Fruit fly (Drosophila melanogaster): Measurements from ENCODE around the gene CG7059.

CG7059 gene

dm6 chr3R:22381077-22381476, 8.5 kb upstream of the CG7059 start, which contains the start of gene CG43342 (continued):
- no peak for TF ChIP-seq Hr78 (GFP tag; optimal IDR thresholded peaks at IDR 0.05)
- no peak for TF ChIP-seq cg (GFP tag; optimal IDR thresholded peaks at IDR 0.05)
- no peak for TF ChIP-seq CG18599 (GFP tag; optimal IDR thresholded peaks at IDR 0.05)
- peak; percentile 76 for TF ChIP-seq unc-4 (GFP tag; IDR thresholded peaks at IDR 0.05; ENCODE audit: partially characterized antibody)
- no peak for TF ChIP-seq tin (GFP tag; optimal IDR thresholded peaks at IDR 0.05)
- TF ChIP-seq CG12391 (tag; optimal IDR thresholded peaks at IDR 0.05): no peak
- no peak for TF ChIP-seq Sry-β (GFP tag; optimal IDR thresholded peaks at IDR 0.05)
- TF ChIP-seq Elba2 (GFP tag; optimal IDR thresholded peaks at IDR 0.05): no peak
- no peak for TF ChIP-seq nom (GFP tag; optimal IDR thresholded peaks at IDR 0.05)
- TF ChIP-seq CG12299 (tag; optimal IDR thresholded peaks at IDR 0.05): no peak
- no peak for TF ChIP-seq sug (tag; optimal IDR thresholded peaks at IDR 0.05)
- TF ChIP-seq chinmo (GFP tag; IDR thresholded peaks at IDR 0.05; ENCODE audit: partially characterized antibody): peak; percentile 79; the same call in 1 of the 4 replicates
- no peak for TF ChIP-seq Deaf1 (tag; optimal IDR thresholded peaks at IDR 0.05)
- no peak for TF ChIP-seq da (GFP tag; optimal IDR thresholded peaks at IDR 0.05)
- no peak for TF ChIP-seq gcm2 (GFP tag; optimal IDR thresholded peaks at IDR 0.05)
- no peak for TF ChIP-seq Doc2 (GFP tag; IDR thresholded peaks at IDR 0.05)
- peak; percentile 76; the same call in 2 of the 3 replicates for TF ChIP-seq mld (GFP tag; IDR thresholded peaks at IDR 0.05; ENCODE audit: partially characterized antibody)
- no peak for TF ChIP-seq CG11696 (GFP tag; IDR thresholded peaks at IDR 0.05)
- peak; percentile 69 for TF ChIP-seq sens (GFP tag)
- TF ChIP-seq hbn (GFP tag; IDR thresholded peaks at IDR 0.05; ENCODE audit: partially characterized antibody): peak; percentile 63
- TF ChIP-seq gce (GFP tag; IDR thresholded peaks at IDR 0.05): no peak
- no peak for TF ChIP-seq zf30C (GFP tag; optimal IDR thresholded peaks at IDR 0.05)
- TF ChIP-seq abd-A (tag; optimal IDR thresholded peaks at IDR 0.05): no peak
- TF ChIP-seq CG6791 (GFP tag; IDR thresholded peaks at IDR 0.05; ENCODE audit: partially characterized antibody): peak; percentile 85
- no peak for TF ChIP-seq shn (GFP tag; optimal IDR thresholded peaks at IDR 0.05)
- TF ChIP-seq dmrt99B (tag; optimal IDR thresholded peaks at IDR 0.05): no peak
- no peak for TF ChIP-seq Adf1 (GFP tag; IDR thresholded peaks at IDR 0.05)
- TF ChIP-seq tna (GFP tag; IDR thresholded peaks at IDR 0.05; ENCODE audit: partially characterized antibody): peak; percentile 89
- TF ChIP-seq CG17829 (tag; optimal IDR thresholded peaks at IDR 0.05): no peak
- TF ChIP-seq CG2712 (tag; optimal IDR thresholded peaks at IDR 0.05): peak; percentile 46
- no peak for TF ChIP-seq lab (GFP tag; optimal IDR thresholded peaks at IDR 0.05)
- TF ChIP-seq inv (GFP tag; IDR thresholded peaks at IDR 0.05; ENCODE audit: partially characterized antibody): peak; percentile 49; the same call in 1 of the 2 replicates
- peak; percentile 75 for TF ChIP-seq CG16813 (GFP tag; IDR thresholded peaks at IDR 0.05; ENCODE audit: partially characterized antibody)
- TF ChIP-seq CG1603 (tag; optimal IDR thresholded peaks at IDR 0.05): peak; percentile 37
- no peak for TF ChIP-seq pho (GFP tag; optimal IDR thresholded peaks at IDR 0.05)
- TF ChIP-seq CG7963 (GFP tag; IDR thresholded peaks at IDR 0.05; ENCODE audit: partially characterized antibody): peak; percentile 84
- TF ChIP-seq tup (GFP tag; optimal IDR thresholded peaks at IDR 0.05): no peak
- no peak for TF ChIP-seq CG6272 (GFP tag; IDR thresholded peaks at IDR 0.05)
- no peak for TF ChIP-seq CG18619 (GFP tag; optimal IDR thresholded peaks at IDR 0.05)
- no peak for TF ChIP-seq Xrp1 (GFP tag; IDR thresholded peaks at IDR 0.05)
- peak; percentile 80 for TF ChIP-seq vnd (GFP tag; IDR thresholded peaks at IDR 0.05; ENCODE audit: partially characterized antibody)
- TF ChIP-seq CG6854 (GFP tag; optimal IDR thresholded peaks at IDR 0.05): no peak
- TF ChIP-seq YL-1 (GFP tag; optimal IDR thresholded peaks at IDR 0.05): no peak
- no peak for TF ChIP-seq CG10321 (GFP tag; IDR thresholded peaks at IDR 0.05)
- no peak for TF ChIP-seq ro (GFP tag; IDR thresholded peaks at IDR 0.05)
- peak; percentile 73 for TF ChIP-seq stwl (tag; optimal IDR thresholded peaks at IDR 0.05)
- peak; percentile 88 for TF ChIP-seq zen2 (GFP tag; IDR thresholded peaks at IDR 0.05; ENCODE audit: partially characterized antibody)
- no peak for TF ChIP-seq toy (GFP tag; IDR thresholded peaks at IDR 0.05)
- TF ChIP-seq amos (GFP tag; IDR thresholded peaks at IDR 0.05; ENCODE audit: partially characterized antibody): peak; percentile 77
